Fruit fly (Drosophila melanogaster) whole organism, embryonic: ENCODE data around the gene RpS17.

ENCODE experiments used
- CG10209 ChIP-seq: fragments of 200-800 bp; sonication (Bioruptor generic); optimal IDR thresholded peaks from 3 replicates; lab custom pipeline; 2017; ENCODE audit warnings: missing biosample characterization, mild to moderate bottlenecking, missing genetic modification characterization, missing genetic modification reagents
- CG11247 ChIP-seq: fragments of 200-800 bp; sonication (Bioruptor generic); IDR thresholded peaks from 2 replicates; pipeline ENCODE4 v1.3.6; 2022; ENCODE audit warnings: missing biosample characterization, missing genetic modification characterization
- CG14710 ChIP-seq: fragments of 200-800 bp; sonication (Bioruptor generic); optimal IDR thresholded peaks from 3 replicates; lab custom pipeline; 2019; ENCODE audit warnings: missing biosample characterization, mild to moderate bottlenecking, missing genetic modification characterization, moderate library complexity
- CG14860 ChIP-seq: fragments of 200-800 bp; sonication (Bioruptor generic); IDR thresholded peaks from 3 replicates; pipeline ENCODE4 v1.3.6; 2022; ENCODE audit warnings: missing biosample characterization, missing genetic modification characterization; ENCODE audit not compliant: partially characterized antibody
- CG15011 ChIP-seq: fragments of 200-800 bp; sonication (Bioruptor generic); optimal IDR thresholded peaks from 3 replicates; lab custom pipeline; 2018; ENCODE audit warnings: missing biosample characterization, mild to moderate bottlenecking, missing genetic modification characterization
- CG15479 ChIP-seq: fragments of 200-800 bp; sonication (Bioruptor generic); optimal IDR thresholded peaks from 3 replicates; lab custom pipeline; 2019; ENCODE audit warnings: missing biosample characterization, mild to moderate bottlenecking, missing genetic modification characterization, moderate library complexity
- CG17802 ChIP-seq: fragments of 200-800 bp; sonication (Bioruptor generic); optimal IDR thresholded peaks from 2 replicates; lab custom pipeline; 2018; ENCODE audit warnings: missing biosample characterization, mild to moderate bottlenecking, missing genetic modification characterization, moderate library complexity
- CG2116 ChIP-seq: fragments of 200-800 bp; sonication (Bioruptor generic); optimal IDR thresholded peaks from 3 replicates; lab custom pipeline; 2018; ENCODE audit warnings: missing biosample characterization, mild to moderate bottlenecking, missing genetic modification characterization
- CG42726 ChIP-seq: fragments of 200-800 bp; sonication (Bioruptor generic); IDR thresholded peaks from 2 replicates; pipeline ENCODE4 v1.3.6; 2022; ENCODE audit warnings: missing biosample characterization, missing genetic modification characterization; ENCODE audit not compliant: partially characterized antibody
- CG4282 ChIP-seq: fragments of 200-800 bp; sonication (Bioruptor generic); optimal IDR thresholded peaks from 2 replicates; lab custom pipeline; 2016; ENCODE audit warnings: missing biosample characterization, missing genetic modification characterization
- CG43689 ChIP-seq: fragments of 200-800 bp; sonication (Bioruptor generic); IDR thresholded peaks from 2 replicates; pipeline ENCODE4 v1.3.6; 2022; ENCODE audit warnings: missing biosample characterization, missing genetic modification characterization
- CG4820 ChIP-seq: fragments of 200-800 bp; sonication (Bioruptor generic); optimal IDR thresholded peaks from 3 replicates; lab custom pipeline; 2016; ENCODE audit warnings: missing biosample characterization, missing genetic modification characterization
- CG6791 ChIP-seq: fragments of 200-800 bp; sonication (Bioruptor generic); IDR thresholded peaks from 3 replicates; pipeline ENCODE4 v1.3.6; 2022; ENCODE audit warnings: missing biosample characterization, missing genetic modification characterization; ENCODE audit not compliant: partially characterized antibody
- CG7357 ChIP-seq: fragments of 200-800 bp; sonication (Bioruptor generic); IDR thresholded peaks from 3 replicates; pipeline ENCODE4 v1.3.6; 2022; ENCODE audit warnings: missing biosample characterization, missing genetic modification characterization
- CTCF ChIP-seq: fragments of 200-800 bp; sonication (Bioruptor generic); optimal IDR thresholded peaks from 2 replicates; lab custom pipeline; 2017; ENCODE audit warnings: missing biosample characterization, mild to moderate bottlenecking, missing genetic modification characterization, moderate library complexity
- CkIIα-i1 ChIP-seq: fragments of 200-800 bp; sonication (Bioruptor generic); IDR thresholded peaks from 2 replicates; pipeline ENCODE4 v1.3.6; 2022; ENCODE audit warnings: missing biosample characterization, missing genetic modification characterization
- Deaf1 ChIP-seq: fragments of 200-800 bp; optimal IDR thresholded peaks from 3 replicates; lab custom pipeline; 2019; ENCODE audit warnings: missing biosample characterization, mild to moderate bottlenecking, missing genetic modification characterization, moderate library complexity
- Doc2 ChIP-seq: fragments of 200-800 bp; sonication (Bioruptor generic); IDR thresholded peaks from 2 replicates; pipeline ENCODE4 v1.3.6; 2022; ENCODE audit warnings: missing biosample characterization, missing genetic modification characterization
- Drgx ChIP-seq: fragments of 200-800 bp; sonication (Bioruptor generic); IDR thresholded peaks from 2 replicates; pipeline ENCODE4 v1.3.6; 2022; ENCODE audit warnings: missing biosample characterization, missing genetic modification characterization
- HLH54F ChIP-seq: fragments of 200-800 bp; sonication (Bioruptor generic); optimal IDR thresholded peaks from 3 replicates; lab custom pipeline; 2016; ENCODE audit warnings: missing biosample characterization, missing genetic modification characterization
- Hey ChIP-seq: fragments of 200-800 bp; sonication (Bioruptor generic); optimal IDR thresholded peaks from 3 replicates; lab custom pipeline; 2018; ENCODE audit warnings: missing biosample characterization, mild to moderate bottlenecking, missing genetic modification characterization
- MTF-1 ChIP-seq: fragments of 200-800 bp; sonication (Bioruptor generic); optimal IDR thresholded peaks from 2 replicates; lab custom pipeline; 2018; ENCODE audit warnings: missing biosample characterization, mild to moderate bottlenecking, missing genetic modification characterization, borderline replicate concordance
- NC2β ChIP-seq: fragments of 200-800 bp; sonication (Bioruptor generic); optimal IDR thresholded peaks from 2 replicates; lab custom pipeline; 2016; ENCODE audit warnings: missing biosample characterization, missing genetic modification characterization
- Nf-YB ChIP-seq: fragments of 200-800 bp; sonication (Bioruptor generic); optimal IDR thresholded peaks from 3 replicates; lab custom pipeline; 2019; ENCODE audit warnings: missing biosample characterization, mild to moderate bottlenecking, missing genetic modification characterization, moderate library complexity
- Nf-YC ChIP-seq: fragments of 200-800 bp; optimal IDR thresholded peaks from 3 replicates; lab custom pipeline; 2019; ENCODE audit warnings: missing biosample characterization, mild to moderate bottlenecking, missing genetic modification characterization, moderate library complexity
- Oli ChIP-seq: fragments of 200-800 bp; sonication (Bioruptor generic); optimal IDR thresholded peaks from 2 replicates; lab custom pipeline; 2018; ENCODE audit warnings: missing biosample characterization, mild to moderate bottlenecking, missing genetic modification characterization, moderate library complexity
- Sox102F ChIP-seq: fragments of 200-800 bp; sonication (Bioruptor generic); optimal IDR thresholded peaks from 2 replicates; lab custom pipeline; 2018; ENCODE audit warnings: missing biosample characterization, mild to moderate bottlenecking, missing genetic modification characterization, moderate library complexity
- Sry-δ ChIP-seq: fragments of 200-800 bp; sonication (Bioruptor generic); optimal IDR thresholded peaks from 2 replicates; lab custom pipeline; 2016; ENCODE audit warnings: missing biosample characterization, missing genetic modification characterization
- Usf ChIP-seq: fragments of 200-800 bp; sonication (Bioruptor generic); optimal IDR thresholded peaks from 2 replicates; lab custom pipeline; 2017; ENCODE audit warnings: missing genotype, missing biosample characterization, missing genetic modification characterization
- ara ChIP-seq: fragments of 200-800 bp; sonication (Bioruptor generic); IDR thresholded peaks from 2 replicates; pipeline ENCODE4 v1.3.6; 2022; ENCODE audit warnings: missing biosample characterization, missing genetic modification characterization
- bbx ChIP-seq: fragments of 200-800 bp; sonication (Bioruptor generic); IDR thresholded peaks from 2 replicates; pipeline ENCODE4 v1.3.6; 2022; ENCODE audit warnings: missing biosample characterization, missing genetic modification characterization; ENCODE audit not compliant: partially characterized antibody
- bcd ChIP-seq: fragments of 200-800 bp; sonication (Bioruptor generic); optimal IDR thresholded peaks from 2 replicates; lab custom pipeline; 2017; ENCODE audit warnings: missing biosample characterization, mild to moderate bottlenecking, missing genetic modification characterization
- cad ChIP-seq: fragments of >200 bp; optimal IDR thresholded peaks from 2 replicates; lab custom pipeline; 2017; ENCODE audit warnings: missing biosample characterization, missing genetic modification characterization
- caup ChIP-seq: fragments of 200-800 bp; sonication (Bioruptor generic); optimal IDR thresholded peaks from 3 replicates; lab custom pipeline; 2017; ENCODE audit warnings: missing biosample characterization, mild to moderate bottlenecking, missing genetic modification characterization, moderate library complexity; ENCODE audit not compliant: severe bottlenecking
- chif ChIP-seq, 2 experiments: fragments of 200-800 bp; sonication (Bioruptor generic); optimal IDR thresholded peaks; 3 replicates each; lab custom pipeline; 2016; ENCODE audit warnings: missing biosample characterization in 2 of 2, missing genetic modification characterization in 2 of 2
- ci ChIP-seq: fragments of 200-800 bp; sonication (Bioruptor generic); IDR thresholded peaks from 3 replicates; pipeline ENCODE4 v1.3.6; 2022; ENCODE audit warnings: missing biosample characterization, missing genetic modification characterization
- crp ChIP-seq, 2 experiments: fragments of 200-800 bp; sonication (Bioruptor generic); optimal IDR thresholded peaks; 2 replicates in 1 of 2; 3 replicates in 1 of 2; lab custom pipeline; 2017; ENCODE audit warnings: missing biosample characterization in 2 of 2, missing genetic modification characterization in 2 of 2, mild to moderate bottlenecking in 1 of 2, moderate library complexity in 1 of 2
- dmrt11E ChIP-seq: fragments of 200-800 bp; sonication (Bioruptor generic); optimal IDR thresholded peaks from 3 replicates; lab custom pipeline; 2018; ENCODE audit warnings: missing biosample characterization, mild to moderate bottlenecking, missing genetic modification characterization, moderate library complexity
- fd64A ChIP-seq: fragments of 200-800 bp; sonication (Bioruptor generic); optimal IDR thresholded peaks from 3 replicates; lab custom pipeline; 2018; ENCODE audit warnings: missing biosample characterization, mild to moderate bottlenecking, missing genetic modification characterization
- gcm2 ChIP-seq: fragments of 200-800 bp; sonication (Bioruptor generic); optimal IDR thresholded peaks from 2 replicates; lab custom pipeline; 2016; ENCODE audit warnings: missing biosample characterization, missing genetic modification characterization
- jigr1 ChIP-seq: fragments of 200-800 bp; sonication (Bioruptor generic); IDR thresholded peaks from 3 replicates; pipeline ENCODE4 v1.3.6; 2022; ENCODE audit warnings: missing biosample characterization, missing genetic modification characterization
- kay ChIP-seq: fragments of 200-800 bp; sonication (Bioruptor generic); optimal IDR thresholded peaks from 2 replicates; lab custom pipeline; 2016; ENCODE audit warnings: missing biosample characterization, missing genetic modification characterization
- kni ChIP-seq: fragments of 200-800 bp; sonication (Bioruptor generic); optimal IDR thresholded peaks from 3 replicates; lab custom pipeline; 2017; ENCODE audit warnings: mild to moderate bottlenecking, missing biosample characterization, missing genetic modification reagents, missing genetic modification characterization
- lmd ChIP-seq: fragments of 200-800 bp; sonication (Bioruptor generic); IDR thresholded peaks from 2 replicates; pipeline ENCODE4 v1.3.6; 2022; ENCODE audit warnings: missing biosample characterization, missing genetic modification characterization
- nom ChIP-seq: fragments of 200-800 bp; sonication (Bioruptor generic); optimal IDR thresholded peaks from 2 replicates; lab custom pipeline; 2017; ENCODE audit warnings: missing biosample characterization, missing genetic modification characterization, mild to moderate bottlenecking, moderate library complexity, missing genetic modification reagents
- schlank ChIP-seq: fragments of 200-800 bp; sonication (Bioruptor generic); optimal IDR thresholded peaks from 2 replicates; lab custom pipeline; 2018; ENCODE audit warnings: missing biosample characterization, mild to moderate bottlenecking, missing genetic modification characterization
- sima ChIP-seq: fragments of 200-800 bp; sonication (Bioruptor generic); optimal IDR thresholded peaks from 2 replicates; lab custom pipeline; 2016; ENCODE audit warnings: missing biosample characterization, missing genetic modification characterization
- ssp ChIP-seq: fragments of 200-800 bp; sonication (Bioruptor generic); IDR thresholded peaks from 2 replicates; pipeline ENCODE4 v1.3.6; 2022; ENCODE audit warnings: missing biosample characterization, missing genetic modification characterization
- twi ChIP-seq: fragments of 200-800 bp; optimal IDR thresholded peaks from 2 replicates; lab custom pipeline; 2019; ENCODE audit warnings: missing biosample characterization, mild to moderate bottlenecking, missing genetic modification characterization, moderate library complexity

Gene RpS17

dm6 chr3L:9379484-9380343 is 49.9 kb downstream of the RpS17 start, which contains the start of gene Hsp67Ba (continued):
- TF ChIP-seq CG14710 (tag; lab: Kevin White, UChicago) (no peak), nom (GFP tag; lab: Kevin White, UChicago) (peak; percentile 49), CG2116 (no peak), Hey (tag; lab: Kevin White, UChicago) (no peak), Doc2 (GFP tag; lab: Robert Waterston, UW) (no peak), gcm2 (GFP tag; lab: Kevin White, UChicago) (no peak), crp (GFP tag; optimal IDR thresholded peaks at IDR 0.05; lab: Kevin White, UChicago) (peak in 1 of 2 experiments; percentile 39), bcd (no peak), lmd (no peak), Deaf1 (peak; percentile 53), jigr1 (GFP tag; lab: Robert Waterston, UW) (no peak), schlank (tag; lab: Kevin White, UChicago) (no peak), ci (GFP tag; lab: Robert Waterston, UW) (no peak), ssp (GFP tag; lab: Robert Waterston, UW) (no peak), ara (GFP tag; lab: Robert Waterston, UW) (no peak), CG6791 (GFP tag; lab: Robert Waterston, UW) (no peak), CG15479 (GFP tag; lab: Kevin White, UChicago) (no peak), CG43689 (GFP tag; lab: Robert Waterston, UW) (no peak), dmrt11E (tag; lab: Kevin White, UChicago) (no peak), CG10209 (GFP tag; lab: Kevin White, UChicago) (no peak), CG11247 (GFP tag; lab: Robert Waterston, UW) (no peak), CkIIα-i1 (GFP tag; lab: Robert Waterston, UW) (no peak), Sox102F (GFP tag; lab: Kevin White, UChicago) (no peak), fd64A (no peak), Nf-YB (GFP tag; lab: Kevin White, UChicago) (no peak), kay (GFP tag; lab: Kevin White, UChicago) (no peak), NC2β (no peak), Nf-YC (tag; lab: Kevin White, UChicago) (peak; percentile 34), Usf (GFP tag; lab: Kevin White, UChicago) (no peak), kni (GFP tag; lab: Kevin White, UChicago) (no peak), Oli (tag; lab: Kevin White, UChicago) (no peak), Sry-δ (GFP tag; lab: Kevin White, UChicago) (no peak), twi (peak; percentile 58), CG15011 (GFP tag; lab: Kevin White, UChicago) (no peak), CG17802 (tag; lab: Kevin White, UChicago) (no peak), HLH54F (GFP tag; lab: Kevin White, UChicago) (no peak), sima (GFP tag; lab: Kevin White, UChicago) (no peak), caup (GFP tag; lab: Kevin White, UChicago) (no peak), cad (GFP tag; lab: Kevin White, UChicago) (no peak), bbx (GFP tag; lab: Robert Waterston, UW) (no peak), chif (GFP tag; optimal IDR thresholded peaks at IDR 0.05; lab: Kevin White, UChicago) (no peak), CTCF (GFP tag; lab: Kevin White, UChicago) (no peak), CG4282 (GFP tag; lab: Kevin White, UChicago) (no peak), CG4820 (GFP tag; lab: Kevin White, UChicago) (no peak), CG14860 (GFP tag; lab: Robert Waterston, UW) (no peak), MTF-1 (no peak), Drgx (GFP tag; lab: Robert Waterston, UW) (peak; percentile 29; the same call in 1 of the 2 replicates), CG42726 (GFP tag; lab: Robert Waterston, UW) (no peak), CG7357 (GFP tag; lab: Robert Waterston, UW) (no peak)
